Worm (Caenorhabditis elegans) whole organism, young adult: Measurements from ENCODE around the gene srv-9.
A peak's percentile ranks its signal among the peaks of the same experiment; 100 is the strongest.

Source experiments
- B0019.2 ChIP-seq: fragments of 200-800 bp; sonication (Bioruptor generic); conservative IDR thresholded peaks from 2 replicates; pipeline ENCODE4 v1.3.6; 2022; ENCODE audit warnings: missing genetic modification reagents, missing genetic modification characterization, missing compliant biosample characterization
- F22D6.2 ChIP-seq: sonication (generic microtip); optimal IDR thresholded peaks from 2 replicates; lab custom pipeline; 2016; ENCODE audit warnings: mild to moderate bottlenecking, missing genetic modification characterization, missing compliant biosample characterization
- F39B2.1 ChIP-seq: fragments of 200-800 bp; sonication (Bioruptor generic); IDR thresholded peaks from 2 replicates; pipeline ENCODE4 v1.3.6; 2022; ENCODE audit warnings: missing genetic modification reagents, missing genetic modification characterization, missing compliant biosample characterization
- F52B5.7 ChIP-seq: sonication (generic microtip); optimal IDR thresholded peaks from 2 replicates; lab custom pipeline; 2016; ENCODE audit warnings: mild to moderate bottlenecking, missing genetic modification characterization, missing compliant biosample characterization
- F55B11.4 ChIP-seq: sonication (generic microtip); optimal IDR thresholded peaks from 2 replicates; lab custom pipeline; 2016; ENCODE audit warnings: missing compliant biosample characterization, missing genetic modification characterization, borderline replicate concordance; ENCODE audit not compliant: insufficient read depth
- K12H6.12 ChIP-seq: fragments of 200-800 bp; sonication (Bioruptor generic); optimal IDR thresholded peaks from 2 replicates; lab custom pipeline; 2018; ENCODE audit warnings: mild to moderate bottlenecking, missing genetic modification characterization, missing compliant biosample characterization
- Y53G8AR.9 ChIP-seq: fragments of 200-800 bp; sonication (Bioruptor generic); conservative IDR thresholded peaks from 2 replicates; pipeline ENCODE4 v1.3.6; 2022; ENCODE audit warnings: missing genetic modification reagents, missing genetic modification characterization, missing compliant biosample characterization
- Y79H2A.3 ChIP-seq: fragments of 200-800 bp; sonication (Bioruptor generic); conservative IDR thresholded peaks from 2 replicates; pipeline ENCODE4 v1.3.6; 2022; ENCODE audit warnings: missing genetic modification reagents, missing genetic modification characterization, missing compliant biosample characterization
- Y95B8A.8 ChIP-seq: fragments of 200-800 bp; sonication (Bioruptor generic); IDR thresholded peaks from 2 replicates; pipeline ENCODE4 v1.3.6; 2022; ENCODE audit warnings: missing genetic modification reagents, missing genetic modification characterization, missing compliant biosample characterization
- ZK185.1 ChIP-seq: sonication (generic microtip); optimal IDR thresholded peaks from 2 replicates; lab custom pipeline; 2016; ENCODE audit warnings: mild to moderate bottlenecking, missing genetic modification characterization, missing compliant biosample characterization; ENCODE audit not compliant: poor library complexity, severe bottlenecking
- athp-1 ChIP-seq: sonication (generic microtip); optimal IDR thresholded peaks from 2 replicates; lab custom pipeline; 2017; ENCODE audit warnings: mild to moderate bottlenecking, missing genetic modification characterization, missing compliant biosample characterization
- attf-3 ChIP-seq: fragments of 200-800 bp; sonication (Bioruptor generic); conservative IDR thresholded peaks from 2 replicates; pipeline ENCODE4 v1.3.6; 2022; ENCODE audit warnings: missing genetic modification reagents, missing genetic modification characterization, missing compliant biosample characterization
- bed-2 ChIP-seq: fragments of 200-800 bp; sonication (Bioruptor generic); IDR thresholded peaks from 2 replicates; pipeline ENCODE4 v1.3.6; 2022; ENCODE audit warnings: missing genetic modification reagents, missing genetic modification characterization, missing compliant biosample characterization
- ccch-3 ChIP-seq: fragments of 200-800 bp; sonication (Bioruptor generic); optimal IDR thresholded peaks from 2 replicates; lab custom pipeline; 2018; ENCODE audit warnings: mild to moderate bottlenecking, missing genetic modification characterization, missing compliant biosample characterization
- ceh-91 ChIP-seq: fragments of 200-800 bp; sonication (Bioruptor generic); IDR thresholded peaks from 2 replicates; pipeline ENCODE4 v1.3.6; 2022; ENCODE audit warnings: missing genetic modification reagents, missing genetic modification characterization, missing compliant biosample characterization
- dpff-1 ChIP-seq: sonication (generic microtip); optimal IDR thresholded peaks from 2 replicates; lab custom pipeline; 2017; ENCODE audit warnings: mild to moderate bottlenecking, missing genetic modification characterization, missing compliant biosample characterization
- dpl-1 ChIP-seq: fragments of 150-350 bp; optimal IDR thresholded peaks from 2 replicates; lab custom pipeline; 2014; ENCODE audit warnings: missing biosample characterization, missing genetic modification reagents, missing genetic modification characterization
- fkh-3 ChIP-seq: sonication (generic microtip); optimal IDR thresholded peaks from 2 replicates; lab custom pipeline; 2016; ENCODE audit warnings: mild to moderate bottlenecking, missing genetic modification characterization, missing compliant biosample characterization
- gei-17 ChIP-seq: fragments of 200-800 bp; sonication (Bioruptor generic); optimal IDR thresholded peaks from 2 replicates; lab custom pipeline; 2018; ENCODE audit warnings: mild to moderate bottlenecking, missing genetic modification characterization, missing compliant biosample characterization
- hlh-26 ChIP-seq: fragments of 200-800 bp; sonication (Bioruptor generic); conservative IDR thresholded peaks from 2 replicates; pipeline ENCODE4 v1.3.6; 2022; ENCODE audit warnings: missing genetic modification reagents, missing genetic modification characterization, missing compliant biosample characterization
- hsf-1 ChIP-seq: fragments of 200-800 bp; sonication (Bioruptor generic); IDR thresholded peaks from 2 replicates; pipeline ENCODE4 v1.3.6; 2022; ENCODE audit warnings: missing genetic modification reagents, missing genetic modification characterization, missing compliant biosample characterization
- lag-1 ChIP-seq: fragments of 200-800 bp; sonication (Bioruptor generic); IDR thresholded peaks from 2 replicates; pipeline ENCODE4 v1.3.6; 2022; ENCODE audit warnings: missing genetic modification reagents, missing genetic modification characterization, missing compliant biosample characterization
- lin-35 ChIP-seq, 3 experiments: fragments of 150-350 bp in 2 of 3; sonication (generic microtip) in 1 of 3; optimal IDR thresholded peaks; 2 replicates each; lab custom pipeline; 2014 to 2018; ENCODE audit warnings: missing biosample characterization in 3 of 3, missing genetic modification characterization in 3 of 3, missing genetic modification reagents in 3 of 3
- madf-3 ChIP-seq: fragments of 200-800 bp; sonication (Bioruptor generic); IDR thresholded peaks from 2 replicates; pipeline ENCODE4 v1.3.6; 2022; ENCODE audit warnings: missing genetic modification reagents, missing genetic modification characterization, missing compliant biosample characterization
- madf-6 ChIP-seq: fragments of 200-800 bp; sonication (Bioruptor generic); IDR thresholded peaks from 2 replicates; pipeline ENCODE4 v1.3.6; 2022; ENCODE audit warnings: missing genetic modification reagents, missing genetic modification characterization, missing compliant biosample characterization
- madf-8 ChIP-seq: fragments of 200-800 bp; sonication (Bioruptor generic); conservative IDR thresholded peaks from 2 replicates; pipeline ENCODE4 v1.3.6; 2022; ENCODE audit warnings: missing genetic modification reagents, missing genetic modification characterization, missing compliant biosample characterization
- mcd-1 ChIP-seq: fragments of 200-800 bp; sonication (Bioruptor generic); IDR thresholded peaks from 2 replicates; pipeline ENCODE4 v1.3.6; 2022; ENCODE audit warnings: missing genetic modification reagents, missing genetic modification characterization, missing compliant biosample characterization
- nfyb-1 ChIP-seq: fragments of 200-800 bp; sonication (Bioruptor generic); IDR thresholded peaks from 2 replicates; pipeline ENCODE4 v1.3.6; 2022; ENCODE audit warnings: missing genetic modification reagents, missing genetic modification characterization, missing compliant biosample characterization
- nhr-179 ChIP-seq: sonication (generic microtip); optimal IDR thresholded peaks from 2 replicates; lab custom pipeline; 2016; ENCODE audit warnings: mild to moderate bottlenecking, missing genetic modification characterization, missing compliant biosample characterization
- nhr-80 ChIP-seq: sonication (generic microtip); optimal IDR thresholded peaks from 2 replicates; lab custom pipeline; 2016; ENCODE audit warnings: missing genetic modification characterization, missing compliant biosample characterization
- rec-8 ChIP-seq, 2 experiments: sonication (generic microtip); optimal IDR thresholded peaks; 2 replicates each; lab custom pipeline; 2016; ENCODE audit warnings: mild to moderate bottlenecking in 2 of 2, missing genetic modification characterization in 2 of 2, missing genetic modification reagents in 2 of 2, missing genotype in 2 of 2, missing biosample characterization in 1 of 2, missing compliant biosample characterization in 1 of 2, moderate library complexity in 1 of 2
- repo-1 ChIP-seq: sonication (generic microtip); optimal IDR thresholded peaks from 2 replicates; lab custom pipeline; 2017; ENCODE audit warnings: mild to moderate bottlenecking, missing genetic modification characterization, missing compliant biosample characterization
- snpc-1.1 ChIP-seq: sonication (generic microtip); optimal IDR thresholded peaks from 2 replicates; lab custom pipeline; 2017; ENCODE audit warnings: missing genetic modification characterization, mild to moderate bottlenecking, missing compliant biosample characterization, antibody characterized with exemption, moderate library complexity, missing genotype, missing genetic modification reagents; ENCODE audit not compliant: insufficient read depth
- snpc-1.3 ChIP-seq: sonication (generic microtip); optimal IDR thresholded peaks from 2 replicates; lab custom pipeline; 2017; ENCODE audit warnings: missing genetic modification characterization, mild to moderate bottlenecking, missing compliant biosample characterization, antibody characterized with exemption, moderate library complexity, missing genotype, missing genetic modification reagents; ENCODE audit not compliant: insufficient read depth
- snpc-3.4 ChIP-seq: sonication (generic microtip); optimal IDR thresholded peaks from 2 replicates; lab custom pipeline; 2017; ENCODE audit warnings: missing genetic modification characterization, mild to moderate bottlenecking, missing compliant biosample characterization, antibody characterized with exemption, moderate library complexity, missing genotype, missing genetic modification reagents
- snpc-4 ChIP-seq, 5 experiments: fragments of 150-350 bp in 1 of 5; sonication (generic microtip) in 4 of 5; optimal IDR thresholded peaks; 2 replicates each; lab custom pipeline; 2014 to 2018; ENCODE audit warnings: missing genetic modification characterization in 5 of 5, missing biosample characterization in 3 of 5, antibody characterized with exemption in 2 of 5, mild to moderate bottlenecking in 2 of 5, missing compliant biosample characterization in 2 of 5, missing genotype in 2 of 5, moderate library complexity in 2 of 5, missing genetic modification reagents in 1 of 5
- somi-1 ChIP-seq: fragments of 200-800 bp; sonication (Bioruptor generic); optimal IDR thresholded peaks from 2 replicates; lab custom pipeline; 2018; ENCODE audit warnings: mild to moderate bottlenecking, missing genetic modification characterization, missing compliant biosample characterization
- tbx-9 ChIP-seq: sonication (generic microtip); optimal IDR thresholded peaks from 2 replicates; lab custom pipeline; 2016; ENCODE audit warnings: borderline replicate concordance, missing genetic modification characterization, inconsistent platforms, missing compliant biosample characterization
- unc-130 ChIP-seq: sonication (generic microtip); optimal IDR thresholded peaks from 2 replicates; lab custom pipeline; 2016; ENCODE audit warnings: missing genetic modification reagents, missing genetic modification characterization, missing compliant biosample characterization
- xnd-1 ChIP-seq: sonication (generic microtip); optimal IDR thresholded peaks from 2 replicates; lab custom pipeline; 2016; ENCODE audit warnings: missing genotype, missing genetic modification reagents, missing genetic modification characterization, missing compliant biosample characterization
- ztf-25 ChIP-seq: fragments of 200-800 bp; sonication (Bioruptor generic); IDR thresholded peaks from 2 replicates; pipeline ENCODE4 v1.3.6; 2022; ENCODE audit warnings: missing genetic modification reagents, missing genetic modification characterization, missing compliant biosample characterization
- ztf-26 ChIP-seq: sonication (generic microtip); optimal IDR thresholded peaks from 2 replicates; lab custom pipeline; 2017; ENCODE audit warnings: missing genetic modification characterization, missing compliant biosample characterization
- ztf-28 ChIP-seq: fragments of 200-800 bp; sonication (Bioruptor generic); IDR thresholded peaks from 2 replicates; pipeline ENCODE4 v1.3.6; 2022; ENCODE audit warnings: missing genetic modification reagents, missing genetic modification characterization, missing compliant biosample characterization

The srv-9 gene

DNA sequence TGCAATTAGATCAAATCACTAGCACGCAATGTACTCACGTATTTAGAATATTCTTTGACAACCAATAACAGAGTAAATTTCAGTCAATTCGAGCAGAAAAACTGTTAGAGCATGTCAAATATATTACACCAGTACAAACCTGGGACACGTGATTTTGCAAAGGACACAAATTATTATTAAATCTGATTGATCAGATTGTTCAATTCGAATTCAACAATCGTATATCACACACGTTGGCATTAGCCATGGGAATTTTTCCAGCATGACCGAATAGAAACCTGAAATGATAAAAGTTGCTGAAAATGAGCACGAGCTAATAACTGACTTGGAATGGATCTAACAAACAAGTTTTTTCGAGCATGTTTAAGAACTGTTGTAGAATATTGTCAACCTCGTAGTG, at the start of gene srv-9:
TSS of gene srv-9 (minus strand) at position 101 of the 400 bp plus-strand sequence.
- no peak for TF ChIP-seq dpl-1
- no peak for TF ChIP-seq unc-130 (GFP tag; lab: Kevin White, UChicago)
- no peak for TF ChIP-seq snpc-1.1
- no peak for TF ChIP-seq hlh-26
- no peak for TF ChIP-seq madf-8 (GFP tag; lab: Robert Waterston, UW)
- no peak for TF ChIP-seq nfyb-1
- TF ChIP-seq somi-1 (GFP tag; lab: Kevin White, UChicago), result no peak
- no peak for TF ChIP-seq ztf-28
- TF ChIP-seq F39B2.1 (GFP tag; lab: Robert Waterston, UW), result no peak
- TF ChIP-seq B0019.2 (GFP tag; lab: Robert Waterston, UW), result no peak
- no peak for TF ChIP-seq rec-8 (tag; optimal IDR thresholded peaks at IDR 0.05; lab: Kevin White, UChicago)
- no peak for TF ChIP-seq ceh-91 (GFP tag; lab: Robert Waterston, UW)
- TF ChIP-seq hsf-1 (GFP tag; lab: Robert Waterston, UW), result no peak
- TF ChIP-seq bed-2 (GFP tag; lab: Robert Waterston, UW), result no peak
- TF ChIP-seq ztf-25 (GFP tag; lab: Robert Waterston, UW), result no peak
- TF ChIP-seq madf-6 (GFP tag; lab: Robert Waterston, UW), result no peak
- TF ChIP-seq snpc-3.4 (tag; lab: Kevin White, UChicago), result no peak

DNA sequence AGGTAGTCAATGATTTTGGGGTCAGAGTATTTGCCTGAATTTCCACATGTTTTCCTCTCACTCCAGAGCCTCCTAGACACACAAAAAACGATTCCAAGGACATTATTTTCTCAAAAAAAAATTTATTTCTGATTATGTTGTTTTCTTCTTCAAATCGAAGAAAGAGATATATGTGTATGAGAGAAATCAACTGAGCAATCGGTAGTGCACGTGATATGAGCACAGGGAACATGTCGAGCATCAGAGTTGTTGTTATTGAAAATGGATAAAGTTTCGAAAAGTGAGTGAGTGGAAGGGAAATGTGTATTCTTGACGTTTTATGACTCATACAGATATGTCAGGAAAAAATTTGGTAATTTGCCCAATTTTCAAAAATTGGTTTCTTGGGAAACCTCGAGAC, 49.1 kb upstream of the srv-9 start:
- TF ChIP-seq ccch-3 (GFP tag; lab: Kevin White, UChicago), result no peak
- no peak for TF ChIP-seq snpc-4 (GFP tag; optimal IDR thresholded peaks at IDR 0.05; lab: Kevin White, UChicago)
- no peak for TF ChIP-seq snpc-4 (tag; optimal IDR thresholded peaks at IDR 0.05; lab: Kevin White, UChicago)
- TF ChIP-seq lag-1 (GFP tag; lab: Robert Waterston, UW), result no peak
- no peak for TF ChIP-seq repo-1
- TF ChIP-seq mcd-1, result no peak
- no peak for TF ChIP-seq ZK185.1 (tag; lab: Kevin White, UChicago)

ce11 chrV:13468190-13468765, 45.3 kb upstream of the srv-9 start, which contains the start of the genes F25H9.6 and F25H9.7:
TSS of gene F25H9.6 (minus strand) at chrV:13468361.
TSS of gene F25H9.7 (plus strand) at chrV:13468376.
- TF ChIP-seq athp-1 (tag; lab: Kevin White, UChicago) (peak; percentile 79), madf-6 (GFP tag; lab: Robert Waterston, UW) (peak; percentile 79), gei-17 (GFP tag; lab: Kevin White, UChicago) (no peak), snpc-1.1 (no peak), nhr-179 (no peak), ccch-3 (GFP tag; lab: Kevin White, UChicago) (peak; percentile 99), repo-1 (peak; percentile 58), attf-3 (GFP tag; lab: Robert Waterston, UW) (peak; percentile 78), Y79H2A.3 (GFP tag; lab: Robert Waterston, UW) (no peak), F52B5.7 (no peak), madf-3 (GFP tag; lab: Robert Waterston, UW) (no peak; the same call in 1 of the 2 replicates), dpff-1 (tag; lab: Kevin White, UChicago) (no peak), xnd-1 (tag; lab: Kevin White, UChicago) (peak; percentile 44), snpc-1.3 (tag; lab: Kevin White, UChicago) (peak; percentile 31), F22D6.2 (peak; percentile 76), lin-35 (GFP tag; optimal IDR thresholded peaks at IDR 0.05; lab: Kevin White, UChicago) (peak in 1 of 3 experiments; percentile 64), hlh-26 (no peak), ztf-26 (tag; lab: Kevin White, UChicago) (no peak), fkh-3 (tag; lab: Kevin White, UChicago) (no peak), tbx-9 (no peak), ZK185.1 (tag; lab: Kevin White, UChicago) (peak; percentile 95), Y95B8A.8 (GFP tag; lab: Robert Waterston, UW) (no peak), K12H6.12 (tag; lab: Kevin White, UChicago) (peak; percentile 92), nhr-80 (tag; lab: Kevin White, UChicago) (no peak), Y53G8AR.9 (GFP tag; lab: Robert Waterston, UW) (no peak), rec-8 (tag; optimal IDR thresholded peaks at IDR 0.05; lab: Kevin White, UChicago) (peak; percentile 31 to 92), F55B11.4 (tag; lab: Kevin White, UChicago) (no peak), nfyb-1 (peak; percentile 81)
